Worm (Caenorhabditis elegans): Measurements from ENCODE around the gene scl-1.

The scl-1 gene

DNA sequence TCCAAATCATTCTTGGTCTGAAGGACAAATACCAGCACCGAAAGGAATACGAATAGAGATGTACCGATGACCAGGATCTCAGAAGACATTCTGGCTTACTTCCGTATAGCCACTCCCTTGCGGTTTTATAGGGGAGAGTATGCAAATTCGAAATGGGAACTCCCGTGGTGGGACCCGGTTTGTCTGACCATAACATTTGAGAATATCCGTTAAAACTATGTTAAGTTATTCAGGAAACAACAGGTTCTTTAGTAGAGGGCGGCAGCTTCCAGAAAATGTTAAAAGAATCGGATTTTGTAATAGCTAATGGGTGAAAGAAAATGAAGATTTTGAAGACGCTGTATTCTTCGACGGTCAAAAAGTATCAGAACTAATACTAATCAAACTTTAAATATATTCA is 11.1 kb downstream of the scl-1 start, which contains the start of gene col-131:
TSS of gene col-131 (minus strand) at position 101 of the 400 bp plus-strand sequence.
- no peak for TF ChIP-seq unc-62 (GFP tag; optimal IDR thresholded peaks at IDR 0.05)

ce11 chrIV:13068451-13068850 is 12.3 kb downstream of the scl-1 start, which contains the start of gene scl-6:
TSS of gene scl-6 (plus strand) at chrIV:13068751.
- TF ChIP-seq unc-62 (GFP tag; optimal IDR thresholded peaks at IDR 0.05), result no peak

- TF ChIP-seq unc-62 (GFP tag; optimal IDR thresholded peaks at IDR 0.05), result no peak
Observed at ce11 chrIV:13070142-13070541, 14.0 kb downstream of the scl-1 start, which contains the start of gene scl-7. TSS of gene scl-7 (plus strand) at chrIV:13070442.

ce11 chrIV:13071445-13071844 is 15.3 kb downstream of the scl-1 start, which contains the start of gene scl-8:
TSS of gene scl-8 (plus strand) at chrIV:13071745.
- no peak for TF ChIP-seq unc-62 (GFP tag; optimal IDR thresholded peaks at IDR 0.05)

DNA sequence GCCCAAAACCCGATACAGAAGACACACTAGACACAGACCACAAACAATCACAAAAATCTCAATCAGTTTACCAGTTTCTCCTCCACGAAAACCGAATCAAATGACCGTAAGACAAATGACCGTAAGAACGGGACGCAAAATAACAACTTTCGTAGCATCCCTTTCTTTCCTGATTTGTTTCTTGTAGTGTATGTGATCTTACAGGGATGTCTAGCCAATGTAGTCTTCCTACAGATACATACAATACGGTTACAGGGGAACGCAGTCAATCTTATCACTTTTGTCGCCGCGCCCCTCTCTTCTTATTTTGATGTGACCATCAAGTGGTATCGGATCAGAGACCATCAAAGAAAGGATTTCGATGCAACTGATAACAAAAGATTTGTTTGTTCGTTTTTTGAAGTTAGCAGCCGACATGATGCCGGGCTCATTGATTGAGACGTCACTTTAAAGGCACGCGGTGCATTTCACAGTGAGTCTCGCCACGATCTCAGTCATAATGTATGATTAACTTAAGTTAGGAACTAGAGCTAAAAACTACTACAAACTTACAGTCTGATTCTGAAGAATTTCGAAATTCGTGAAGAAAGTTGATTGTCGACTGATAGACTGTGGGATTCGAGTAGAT is 19.6 kb downstream of the scl-1 start:
- no peak for TF ChIP-seq unc-62 (GFP tag; optimal IDR thresholded peaks at IDR 0.05)

ce11 chrIV:13076620-13077019 is 20.5 kb downstream of the scl-1 start, which contains the start of gene C39E9.7:
TSS of gene C39E9.7 (minus strand) at chrIV:13076720.
- TF ChIP-seq unc-62 (GFP tag; optimal IDR thresholded peaks at IDR 0.05), result no peak

DNA sequence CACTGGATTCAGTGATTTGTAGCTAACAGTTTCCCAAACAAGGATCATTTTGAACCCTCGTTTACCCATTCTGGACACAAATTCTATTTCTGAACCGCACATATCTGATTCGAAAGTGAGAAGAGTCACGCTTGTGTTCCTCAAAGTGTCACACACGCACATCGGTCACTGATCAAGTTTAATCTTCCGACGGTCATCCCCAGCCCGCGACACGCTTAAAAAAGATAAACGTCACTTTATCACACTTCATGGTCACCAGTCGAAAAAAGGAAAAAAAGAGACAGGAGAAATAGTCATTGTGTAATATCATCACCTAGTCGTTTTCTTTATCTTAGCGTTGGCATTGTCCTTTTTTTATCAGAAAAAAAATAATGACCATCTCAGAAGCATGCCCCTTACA is 21.6 kb downstream of the scl-1 start:
- no peak for TF ChIP-seq unc-62 (GFP tag; optimal IDR thresholded peaks at IDR 0.05)

DNA sequence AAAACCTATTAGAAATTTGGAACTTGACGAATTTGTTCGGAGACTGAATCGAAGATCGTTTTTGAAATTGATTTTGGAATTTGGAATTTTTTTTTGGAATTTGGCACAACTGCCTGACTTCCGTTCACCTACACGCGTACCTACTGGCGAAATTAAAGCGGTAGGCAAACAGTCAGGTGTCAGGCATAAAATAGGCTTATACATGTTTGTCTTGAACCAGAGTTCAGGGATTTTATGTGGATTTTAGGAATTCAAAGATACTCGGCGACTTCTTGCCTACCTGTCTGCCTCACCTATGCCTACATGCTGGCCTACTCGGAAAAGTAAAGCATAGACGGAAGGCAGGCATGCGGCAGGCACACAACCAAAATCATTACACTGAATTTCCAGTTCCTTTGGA is 22.2 kb downstream of the scl-1 start:
- no peak for TF ChIP-seq unc-62 (GFP tag; optimal IDR thresholded peaks at IDR 0.05)

DNA sequence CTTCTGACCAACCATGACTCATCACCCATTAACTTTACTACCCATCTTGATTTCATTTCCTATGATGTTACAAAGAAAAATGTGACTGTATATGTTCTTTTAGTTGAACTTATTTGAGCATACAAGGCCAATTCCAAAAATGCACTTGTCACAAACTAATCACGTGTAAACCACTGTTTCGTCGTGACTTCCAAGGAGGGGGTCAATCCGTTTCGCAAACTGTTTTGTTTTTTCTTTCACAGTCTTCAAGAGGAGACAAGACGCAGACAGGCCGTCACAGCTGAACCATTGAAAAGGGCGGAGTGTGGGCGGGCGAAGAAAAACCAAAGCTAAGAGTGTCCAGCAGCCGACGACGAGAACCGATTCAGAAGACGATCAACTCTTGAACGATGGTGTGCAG is 23.0 kb downstream of the scl-1 start, which contains the start of gene C39E9.8:
TSS of gene C39E9.8 (plus strand) at position 328 of the 400 bp plus-strand sequence.
- no peak for TF ChIP-seq unc-62 (GFP tag; optimal IDR thresholded peaks at IDR 0.05)

- no peak for TF ChIP-seq unc-62 (GFP tag; optimal IDR thresholded peaks at IDR 0.05)
Observed at ce11 chrIV:13080185-13080584, 24.1 kb downstream of the scl-1 start.

DNA sequence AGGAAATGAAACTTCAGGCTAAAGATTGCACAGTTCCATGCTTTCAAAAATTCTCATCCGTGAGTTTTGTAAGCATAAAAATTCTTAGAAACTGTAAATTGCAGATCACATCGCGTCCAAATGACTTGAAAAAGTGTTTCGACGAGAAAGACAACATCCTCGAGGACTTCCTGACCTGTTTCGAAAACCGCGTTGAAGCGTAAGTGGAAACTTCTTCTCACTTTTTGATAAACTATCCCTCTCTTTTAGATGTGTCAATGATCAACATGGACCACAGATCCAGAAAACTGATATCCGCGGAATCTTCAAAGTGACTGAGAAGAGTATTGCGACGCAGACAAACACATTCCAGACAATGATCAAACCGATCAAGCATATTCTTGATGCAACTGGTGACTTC is 24.7 kb downstream of the scl-1 start:
- TF ChIP-seq unc-62 (GFP tag; optimal IDR thresholded peaks at IDR 0.05), result no peak

DNA sequence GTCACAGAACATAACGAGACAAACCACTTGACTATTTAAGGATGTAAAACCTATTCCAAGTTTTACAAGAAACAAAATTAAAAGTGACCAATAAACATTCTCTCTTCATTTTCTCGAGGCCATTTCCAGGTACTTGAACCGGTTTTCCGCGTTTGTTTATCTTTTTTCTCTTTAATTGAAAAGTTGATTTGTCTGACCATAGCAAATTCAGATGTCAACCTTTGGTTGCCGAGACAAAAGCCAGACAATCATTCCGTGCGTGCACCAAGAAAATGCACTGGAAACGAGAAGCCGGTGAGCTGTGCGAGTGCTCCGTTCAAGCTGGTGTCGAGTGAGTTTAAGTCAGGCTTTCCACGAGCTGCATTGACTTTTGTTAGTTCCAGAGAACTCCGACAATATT is 26.0 kb downstream of the scl-1 start:
- no peak for TF ChIP-seq unc-62 (GFP tag; optimal IDR thresholded peaks at IDR 0.05)

ce11 chrIV:13082836-13083763 is 27.0 kb downstream of the scl-1 start:
- TF ChIP-seq unc-62 (GFP tag; optimal IDR thresholded peaks at IDR 0.05), result no peak

- TF ChIP-seq unc-62 (GFP tag; optimal IDR thresholded peaks at IDR 0.05), result no peak
Observed at ce11 chrIV:13085675-13086074, 29.5 kb downstream of the scl-1 start.

- no peak for TF ChIP-seq unc-62 (GFP tag; optimal IDR thresholded peaks at IDR 0.05)
Observed at ce11 chrIV:13086705-13087104, 30.6 kb downstream of the scl-1 start, which contains the start of gene spin-2. TSS of gene spin-2 (plus strand) at chrIV:13087005.

- TF ChIP-seq unc-62 (GFP tag; optimal IDR thresholded peaks at IDR 0.05), result no peak
Observed at ce11 chrIV:13089671-13090242, 33.6 kb downstream of the scl-1 start.

Measured in whole organism, dauer.